Fruit fly (Drosophila melanogaster) whole organism, embryonic: ENCODE results near the gene CG1965.
A peak's percentile ranks its signal among the peaks of the same experiment; 100 is the strongest.

Experiments used
- Aef1 ChIP-seq: fragments of 200-800 bp; sonication (Bioruptor generic); IDR thresholded peaks from 3 replicates; pipeline ENCODE4 v1.3.6; 2022; ENCODE audit warnings: missing biosample characterization, missing genetic modification characterization
- Asciz ChIP-seq: fragments of 200-800 bp; sonication (Bioruptor generic); optimal IDR thresholded peaks from 2 replicates; lab custom pipeline; 2017; ENCODE audit warnings: missing biosample characterization, mild to moderate bottlenecking, missing genetic modification characterization, missing genetic modification reagents
- BEAF-32 ChIP-seq: fragments of 200-800 bp; sonication (Bioruptor generic); optimal IDR thresholded peaks from 3 replicates; lab custom pipeline; 2017; ENCODE audit warnings: missing biosample characterization, missing genetic modification characterization, mild to moderate bottlenecking, moderate library complexity, missing genetic modification reagents
- Bteb2 ChIP-seq: fragments of 200-800 bp; sonication (Bioruptor generic); optimal IDR thresholded peaks from 2 replicates; lab custom pipeline; 2016; ENCODE audit warnings: missing biosample characterization, missing genetic modification characterization
- CG10321 ChIP-seq: fragments of 200-800 bp; sonication (Bioruptor generic); IDR thresholded peaks from 2 replicates; pipeline ENCODE4 v1.3.6; 2022; ENCODE audit warnings: missing biosample characterization, missing genetic modification characterization
- CG10543 ChIP-seq: fragments of 200-800 bp; sonication (Bioruptor generic); optimal IDR thresholded peaks from 3 replicates; lab custom pipeline; 2017; ENCODE audit warnings: missing biosample characterization, mild to moderate bottlenecking, missing genetic modification characterization, moderate library complexity
- CG11560 ChIP-seq: fragments of 200-800 bp; sonication (Bioruptor generic); IDR thresholded peaks from 3 replicates; pipeline ENCODE4 v1.3.6; 2022; ENCODE audit warnings: missing biosample characterization, missing genetic modification characterization
- CG12071 ChIP-seq: fragments of 200-800 bp; sonication (Bioruptor generic); optimal IDR thresholded peaks from 3 replicates; lab custom pipeline; 2018; ENCODE audit warnings: missing biosample characterization, mild to moderate bottlenecking, missing genetic modification characterization
- CG12219 ChIP-seq: fragments of 200-800 bp; sonication (Bioruptor generic); optimal IDR thresholded peaks from 3 replicates; lab custom pipeline; 2018; ENCODE audit warnings: missing biosample characterization, mild to moderate bottlenecking, missing genetic modification characterization
- CG12236 ChIP-seq: fragments of 200-800 bp; sonication (Bioruptor generic); optimal IDR thresholded peaks from 2 replicates; lab custom pipeline; 2016; ENCODE audit warnings: missing biosample characterization, missing genetic modification characterization
- CG13123 ChIP-seq: fragments of 200-800 bp; sonication (Bioruptor generic); optimal IDR thresholded peaks from 2 replicates; lab custom pipeline; 2016; ENCODE audit warnings: missing biosample characterization, missing genetic modification characterization
- CG13624 ChIP-seq: fragments of 200-800 bp; sonication (Bioruptor generic); optimal IDR thresholded peaks from 2 replicates; lab custom pipeline; 2016; ENCODE audit warnings: missing biosample characterization, missing genetic modification characterization
- CG15011 ChIP-seq: fragments of 200-800 bp; sonication (Bioruptor generic); optimal IDR thresholded peaks from 3 replicates; lab custom pipeline; 2018; ENCODE audit warnings: missing biosample characterization, mild to moderate bottlenecking, missing genetic modification characterization
- CG17328 ChIP-seq: fragments of 200-800 bp; sonication (Bioruptor generic); IDR thresholded peaks from 2 replicates; pipeline ENCODE4 v1.3.6; 2022; ENCODE audit warnings: missing biosample characterization, missing genetic modification characterization
- CG2202 ChIP-seq: fragments of 200-800 bp; sonication (Bioruptor generic); optimal IDR thresholded peaks from 2 replicates; lab custom pipeline; 2018; ENCODE audit warnings: missing biosample characterization, mild to moderate bottlenecking, missing genetic modification characterization
- CG33557 ChIP-seq: fragments of 200-800 bp; sonication (Bioruptor generic); optimal IDR thresholded peaks from 2 replicates; lab custom pipeline; 2019; ENCODE audit warnings: missing biosample characterization, mild to moderate bottlenecking, missing genetic modification characterization, moderate library complexity
- CG3847 ChIP-seq: fragments of 200-800 bp; sonication (Bioruptor generic); IDR thresholded peaks from 2 replicates; pipeline ENCODE4 v1.3.6; 2022; ENCODE audit warnings: missing biosample characterization, missing genetic modification characterization
- CG4328 ChIP-seq: fragments of 200-800 bp; sonication (Bioruptor generic); optimal IDR thresholded peaks from 3 replicates; lab custom pipeline; 2017; ENCODE audit warnings: missing biosample characterization, missing genetic modification reagents, missing genetic modification characterization
- CG7556 ChIP-seq: fragments of 200-800 bp; sonication (Bioruptor generic); optimal IDR thresholded peaks from 2 replicates; lab custom pipeline; 2017; ENCODE audit warnings: missing biosample characterization, mild to moderate bottlenecking, missing genetic modification characterization
- CG8924 ChIP-seq: fragments of 200-800 bp; optimal IDR thresholded peaks from 3 replicates; lab custom pipeline; 2019; ENCODE audit warnings: missing biosample characterization, mild to moderate bottlenecking, missing genetic modification characterization, moderate library complexity
- Camta ChIP-seq: fragments of 200-800 bp; sonication (Bioruptor generic); optimal IDR thresholded peaks from 2 replicates; lab custom pipeline; 2016; ENCODE audit warnings: missing biosample characterization, missing genetic modification characterization
- CoRest ChIP-seq: fragments of 200-800 bp; sonication (Bioruptor generic); optimal IDR thresholded peaks from 3 replicates; lab custom pipeline; 2018; ENCODE audit warnings: missing biosample characterization, mild to moderate bottlenecking, missing genetic modification characterization, moderate library complexity
- Dad ChIP-seq: fragments of 200-800 bp; sonication (Bioruptor generic); optimal IDR thresholded peaks from 3 replicates; lab custom pipeline; 2016; ENCODE audit warnings: missing biosample characterization, missing genetic modification characterization
- Dll ChIP-seq: fragments of 200-800 bp; sonication (Bioruptor generic); IDR thresholded peaks from 4 replicates; pipeline ENCODE4 v1.3.6; 2022; ENCODE audit warnings: missing biosample characterization, missing genetic modification characterization; ENCODE audit not compliant: partially characterized antibody
- E2f1 ChIP-seq: fragments of 200-800 bp; sonication (Bioruptor generic); IDR thresholded peaks from 2 replicates; pipeline ENCODE4 v1.3.6; 2022; ENCODE audit warnings: missing biosample characterization, missing genetic modification characterization
- HmgZ ChIP-seq: fragments of 200-800 bp; sonication (Bioruptor generic); optimal IDR thresholded peaks from 2 replicates; lab custom pipeline; 2018; ENCODE audit warnings: missing biosample characterization, mild to moderate bottlenecking, missing genetic modification characterization
- Hr78 ChIP-seq, 2 experiments: fragments of 200-800 bp in 1 of 2; fragments of >200 bp in 1 of 2; sonication (Bioruptor generic) in 1 of 2; optimal IDR thresholded peaks; 2 replicates each; lab custom pipeline; 2017 to 2019; ENCODE audit warnings: missing biosample characterization in 2 of 2, missing genetic modification characterization in 2 of 2, mild to moderate bottlenecking in 1 of 2, moderate library complexity in 1 of 2
- Jarid2 ChIP-seq: fragments of 200-800 bp; sonication (Bioruptor generic); optimal IDR thresholded peaks from 3 replicates; lab custom pipeline; 2017; ENCODE audit warnings: mild to moderate bottlenecking, missing biosample characterization, missing genetic modification reagents, missing genetic modification characterization
- NC2β ChIP-seq: fragments of 200-800 bp; sonication (Bioruptor generic); optimal IDR thresholded peaks from 2 replicates; lab custom pipeline; 2016; ENCODE audit warnings: missing biosample characterization, missing genetic modification characterization
- Taf1 ChIP-seq: fragments of 200-800 bp; sonication (Bioruptor generic); IDR thresholded peaks from 2 replicates; pipeline ENCODE4 v1.3.6; 2022; ENCODE audit warnings: missing biosample characterization, missing genetic modification characterization
- Vsx1 ChIP-seq: fragments of 200-800 bp; sonication (Bioruptor generic); optimal IDR thresholded peaks from 2 replicates; lab custom pipeline; 2017; ENCODE audit warnings: missing biosample characterization, mild to moderate bottlenecking, missing genetic modification characterization, missing genetic modification reagents
- dm ChIP-seq: fragments of 200-800 bp; sonication (Bioruptor generic); optimal IDR thresholded peaks from 3 replicates; lab custom pipeline; 2016; ENCODE audit warnings: missing biosample characterization, missing genetic modification characterization
- dmrt11E ChIP-seq: fragments of 200-800 bp; sonication (Bioruptor generic); optimal IDR thresholded peaks from 3 replicates; lab custom pipeline; 2018; ENCODE audit warnings: missing biosample characterization, mild to moderate bottlenecking, missing genetic modification characterization, moderate library complexity
- dpn ChIP-seq, 2 experiments: fragments of 200-800 bp; sonication (Bioruptor generic); optimal IDR thresholded peaks; 3 replicates each; lab custom pipeline; 2016; ENCODE audit warnings: missing biosample characterization in 2 of 2, missing genetic modification characterization in 2 of 2
- ems ChIP-seq: fragments of 200-800 bp; sonication (Bioruptor generic); optimal IDR thresholded peaks from 3 replicates; lab custom pipeline; 2016; ENCODE audit warnings: missing biosample characterization, missing genetic modification characterization
- eve ChIP-seq, 2 experiments: fragments of >200 bp; optimal IDR thresholded peaks; 2 replicates each; lab custom pipeline; 2017; ENCODE audit warnings: missing biosample characterization in 2 of 2, missing genetic modification characterization in 2 of 2
- eyg ChIP-seq: fragments of 200-800 bp; sonication (Bioruptor generic); optimal IDR thresholded peaks from 3 replicates; lab custom pipeline; 2016; ENCODE audit warnings: missing biosample characterization, missing genetic modification characterization
- gro ChIP-seq: fragments of 200-800 bp; sonication (Bioruptor generic); optimal IDR thresholded peaks from 2 replicates; lab custom pipeline; 2016; ENCODE audit warnings: missing biosample characterization, missing genetic modification characterization
- lola ChIP-seq, 3 experiments: fragments of >200 bp in 2 of 3; fragments of 200-800 bp in 1 of 3; sonication (Bioruptor generic) in 1 of 3; optimal IDR thresholded peaks; 2 replicates each; lab custom pipeline; 2017 to 2019; ENCODE audit warnings: missing biosample characterization in 3 of 3, missing genetic modification characterization in 3 of 3, mild to moderate bottlenecking in 1 of 3, moderate library complexity in 1 of 3
- mam ChIP-seq: fragments of 200-800 bp; sonication (Bioruptor generic); optimal IDR thresholded peaks from 3 replicates; lab custom pipeline; 2016; ENCODE audit warnings: missing biosample characterization, missing genetic modification characterization
- oc ChIP-seq: fragments of 200-800 bp; sonication (Bioruptor generic); optimal IDR thresholded peaks from 2 replicates; lab custom pipeline; 2018; ENCODE audit warnings: missing biosample characterization, mild to moderate bottlenecking, missing genetic modification characterization, moderate library complexity
- pfk ChIP-seq: fragments of 200-800 bp; sonication (Bioruptor generic); optimal IDR thresholded peaks from 2 replicates; lab custom pipeline; 2018; ENCODE audit warnings: missing biosample characterization, mild to moderate bottlenecking, missing genetic modification characterization, moderate library complexity
- prd ChIP-seq, 3 experiments: fragments of >200 bp in 2 of 3; fragments of 200-800 bp in 1 of 3; sonication (Bioruptor generic) in 1 of 3; optimal IDR thresholded peaks in 2 of 3; IDR thresholded peaks in 1 of 3; 2 replicates in 2 of 3; 3 replicates in 1 of 3; pipeline versions ENCODE4 v1.3.6 to Lab custom; 2017 to 2022; ENCODE audit warnings: missing biosample characterization in 1 of 3, missing genetic modification characterization in 1 of 3
- pzg ChIP-seq: fragments of 200-800 bp; sonication (Bioruptor generic); optimal IDR thresholded peaks from 3 replicates; lab custom pipeline; 2018; ENCODE audit warnings: missing biosample characterization, mild to moderate bottlenecking, missing genetic modification characterization, moderate library complexity
- slbo ChIP-seq: fragments of 200-800 bp; sonication (Bioruptor generic); IDR thresholded peaks from 2 replicates; pipeline ENCODE4 v1.3.6; 2022; ENCODE audit warnings: missing biosample characterization, missing genetic modification characterization
- stc ChIP-seq: fragments of 200-800 bp; sonication (Bioruptor generic); IDR thresholded peaks from 2 replicates; pipeline ENCODE4 v1.3.6; 2022; ENCODE audit warnings: missing biosample characterization, missing genetic modification characterization
- stwl ChIP-seq: fragments of 200-800 bp; sonication (Bioruptor generic); optimal IDR thresholded peaks from 3 replicates; lab custom pipeline; 2018; ENCODE audit warnings: missing biosample characterization, mild to moderate bottlenecking, missing genetic modification characterization, moderate library complexity
- tio ChIP-seq: fragments of 200-800 bp; sonication (Bioruptor generic); optimal IDR thresholded peaks from 2 replicates; lab custom pipeline; 2017; ENCODE audit warnings: missing biosample characterization, missing genetic modification characterization, inconsistent platforms
- unpg ChIP-seq: fragments of 200-800 bp; sonication (Bioruptor generic); optimal IDR thresholded peaks from 3 replicates; lab custom pipeline; 2018; ENCODE audit warnings: missing biosample characterization, mild to moderate bottlenecking, missing genetic modification characterization, moderate library complexity

CG1965 gene

dm6 chr3R:7037250-7037802, 29.9 kb upstream of the CG1965 start (continued):
- TF ChIP-seq Aef1 (GFP tag; lab: Robert Waterston, UW), result no peak
- TF ChIP-seq ems, result no peak
- TF ChIP-seq CG13123, result no peak
- peak; percentile 43 for TF ChIP-seq CoRest
- TF ChIP-seq Taf1 (GFP tag; lab: Robert Waterston, UW), result no peak
- TF ChIP-seq Asciz (GFP tag; lab: Kevin White, UChicago), result no peak
- TF ChIP-seq CG4328 (GFP tag; lab: Kevin White, UChicago), result no peak
- peak; percentile 78 for TF ChIP-seq stwl
- no peak for TF ChIP-seq eyg (GFP tag; lab: Kevin White, UChicago)
- TF ChIP-seq CG12071 (GFP tag; lab: Kevin White, UChicago), result peak; percentile 3
- TF ChIP-seq stc, result peak; percentile 26; the same call in 1 of the 2 replicates
- TF ChIP-seq Hr78 (GFP tag; optimal IDR thresholded peaks at IDR 0.05; lab: Kevin White, UChicago), result no peak
- peak; percentile 27 for TF ChIP-seq Vsx1
- peak; percentile 0 for TF ChIP-seq CG2202
- TF ChIP-seq E2f1 (GFP tag; lab: Robert Waterston, UW), result no peak
- TF ChIP-seq NC2β, result no peak
- no peak for TF ChIP-seq eve (GFP tag; optimal IDR thresholded peaks at IDR 0.05; lab: Kevin White, UChicago)
- no peak for TF ChIP-seq slbo (GFP tag; lab: Robert Waterston, UW)
- no peak for TF ChIP-seq CG13624
- peak; percentile 43 for TF ChIP-seq Jarid2 (GFP tag; lab: Kevin White, UChicago)
- no peak for TF ChIP-seq Camta (GFP tag; lab: Kevin White, UChicago)
- peak; percentile 3 for TF ChIP-seq pzg
- peak; percentile 28 for TF ChIP-seq pfk
- TF ChIP-seq BEAF-32 (GFP tag; lab: Kevin White, UChicago), result no peak
- TF ChIP-seq CG11560 (tag; lab: Robert Waterston, UW), result no peak
- no peak for TF ChIP-seq Dad (GFP tag; lab: Kevin White, UChicago)
- peak; percentile 20 for TF ChIP-seq unpg
- no peak for TF ChIP-seq lola (GFP tag; optimal IDR thresholded peaks at IDR 0.05; lab: Kevin White, UChicago)
- TF ChIP-seq CG12236, result no peak
- no peak for TF ChIP-seq CG3847 (GFP tag; lab: Robert Waterston, UW)
- TF ChIP-seq HmgZ, result no peak
- TF ChIP-seq CG15011, result no peak
- TF ChIP-seq oc (tag; lab: Kevin White, UChicago), result peak; percentile 48
- TF ChIP-seq tio (GFP tag; lab: Kevin White, UChicago), result no peak
- TF ChIP-seq Bteb2 (GFP tag; lab: Kevin White, UChicago), result no peak
- TF ChIP-seq Dll (GFP tag; lab: Robert Waterston, UW), result peak; percentile 47; the same call in 2 of the 4 replicates
- peak; percentile 31 for TF ChIP-seq gro (GFP tag; lab: Kevin White, UChicago)
- peak; percentile 27 for TF ChIP-seq CG10543 (GFP tag; lab: Kevin White, UChicago)
- TF ChIP-seq CG8924 (tag; lab: Kevin White, UChicago), result peak; percentile 47
- TF ChIP-seq prd (optimal IDR thresholded peaks at IDR 0.05; lab: Kevin White, UChicago), result no peak
- TF ChIP-seq prd (GFP tag; IDR thresholded peaks at IDR 0.05; lab: Robert Waterston, UW), result no peak
- peak in 1 of 2 experiments; percentile 31 for TF ChIP-seq dpn (GFP tag; optimal IDR thresholded peaks at IDR 0.05; lab: Kevin White, UChicago)
- TF ChIP-seq CG12219 (GFP tag; lab: Kevin White, UChicago), result no peak
- peak; percentile 55 for TF ChIP-seq dm
- TF ChIP-seq CG10321, result peak; percentile 88
- no peak for TF ChIP-seq CG7556 (GFP tag; lab: Kevin White, UChicago)
- TF ChIP-seq mam (GFP tag; lab: Kevin White, UChicago), result peak; percentile 31
- TF ChIP-seq CG33557 (GFP tag; lab: Kevin White, UChicago), result peak; percentile 36
- no peak; the same call in 1 of the 2 replicates for TF ChIP-seq CG17328
- TF ChIP-seq dmrt11E, result no peak
